Fruit fly (Drosophila melanogaster) whole organism, embryonic: Measurements from ENCODE around the gene klg.

Experiments
- Atf-2 ChIP-seq: fragments of 200-800 bp; sonication (Bioruptor generic); optimal IDR thresholded peaks from 2 replicates; lab custom pipeline; 2016; ENCODE audit warnings: missing biosample characterization, missing genetic modification characterization
- CG10543 ChIP-seq: fragments of 200-800 bp; sonication (Bioruptor generic); optimal IDR thresholded peaks from 3 replicates; lab custom pipeline; 2017; ENCODE audit warnings: missing biosample characterization, mild to moderate bottlenecking, missing genetic modification characterization, moderate library complexity
- CG10959 ChIP-seq: fragments of 200-800 bp; sonication (Bioruptor generic); IDR thresholded peaks from 2 replicates; pipeline ENCODE4 v1.3.6; 2022; ENCODE audit warnings: missing biosample characterization, missing genetic modification characterization
- CG12744 ChIP-seq: fragments of 200-800 bp; sonication (Bioruptor generic); optimal IDR thresholded peaks from 2 replicates; lab custom pipeline; 2016; ENCODE audit warnings: missing biosample characterization, missing genetic modification characterization
- CG14014 ChIP-seq: fragments of 200-800 bp; sonication (Bioruptor generic); IDR thresholded peaks from 2 replicates; pipeline ENCODE4 v1.3.6; 2022; ENCODE audit warnings: missing biosample characterization, missing genetic modification characterization
- CG15011 ChIP-seq: fragments of 200-800 bp; sonication (Bioruptor generic); optimal IDR thresholded peaks from 3 replicates; lab custom pipeline; 2018; ENCODE audit warnings: missing biosample characterization, mild to moderate bottlenecking, missing genetic modification characterization
- CG15269 ChIP-seq: fragments of 200-800 bp; sonication (Bioruptor generic); optimal IDR thresholded peaks from 2 replicates; lab custom pipeline; 2018; ENCODE audit warnings: missing biosample characterization, mild to moderate bottlenecking, missing genetic modification characterization, moderate library complexity
- CG15601 ChIP-seq: fragments of 200-800 bp; sonication (Bioruptor generic); optimal IDR thresholded peaks from 3 replicates; lab custom pipeline; 2019; ENCODE audit warnings: missing biosample characterization, mild to moderate bottlenecking, missing genetic modification characterization, moderate library complexity
- CG1603 ChIP-seq: fragments of 200-800 bp; sonication (Bioruptor generic); optimal IDR thresholded peaks from 2 replicates; lab custom pipeline; 2019; ENCODE audit warnings: missing biosample characterization, mild to moderate bottlenecking, missing genetic modification characterization, moderate library complexity
- CG17612 ChIP-seq: fragments of 200-800 bp; sonication (Bioruptor generic); IDR thresholded peaks from 2 replicates; pipeline ENCODE4 v1.3.6; 2022; ENCODE audit warnings: missing biosample characterization, missing genetic modification characterization
- CG17829 ChIP-seq: fragments of 200-800 bp; optimal IDR thresholded peaks from 2 replicates; lab custom pipeline; 2019; ENCODE audit warnings: missing biosample characterization, mild to moderate bottlenecking, missing genetic modification characterization, moderate library complexity
- CG18619 ChIP-seq: fragments of 200-800 bp; sonication (Bioruptor generic); optimal IDR thresholded peaks from 3 replicates; lab custom pipeline; 2017; ENCODE audit warnings: missing biosample characterization, mild to moderate bottlenecking, missing genetic modification characterization
- CG3065 ChIP-seq: fragments of 200-800 bp; sonication (Bioruptor generic); optimal IDR thresholded peaks from 2 replicates; lab custom pipeline; 2016; ENCODE audit warnings: missing biosample characterization, missing genetic modification characterization
- CG42726 ChIP-seq: fragments of 200-800 bp; sonication (Bioruptor generic); IDR thresholded peaks from 2 replicates; pipeline ENCODE4 v1.3.6; 2022; ENCODE audit warnings: missing biosample characterization, missing genetic modification characterization; ENCODE audit not compliant: partially characterized antibody
- CG4282 ChIP-seq: fragments of 200-800 bp; sonication (Bioruptor generic); optimal IDR thresholded peaks from 2 replicates; lab custom pipeline; 2016; ENCODE audit warnings: missing biosample characterization, missing genetic modification characterization
- CG7372 ChIP-seq: fragments of 200-800 bp; sonication (Bioruptor generic); IDR thresholded peaks from 2 replicates; pipeline ENCODE4 v1.3.6; 2022; ENCODE audit warnings: missing biosample characterization, missing genetic modification characterization
- CG8359 ChIP-seq: fragments of 200-800 bp; sonication (Bioruptor generic); optimal IDR thresholded peaks from 2 replicates; lab custom pipeline; 2017; ENCODE audit warnings: missing biosample characterization, mild to moderate bottlenecking, missing genetic modification characterization, borderline replicate concordance
- CG9727 ChIP-seq: fragments of 200-800 bp; sonication (Bioruptor generic); optimal IDR thresholded peaks from 3 replicates; lab custom pipeline; 2017; ENCODE audit warnings: missing biosample characterization, mild to moderate bottlenecking, missing genetic modification characterization
- CG9817 ChIP-seq: fragments of 200-800 bp; sonication (Bioruptor generic); optimal IDR thresholded peaks from 2 replicates; lab custom pipeline; 2018; ENCODE audit warnings: missing biosample characterization, mild to moderate bottlenecking, missing genetic modification characterization, moderate library complexity
- CG9876 ChIP-seq: fragments of 200-800 bp; sonication (Bioruptor generic); optimal IDR thresholded peaks from 2 replicates; lab custom pipeline; 2016; ENCODE audit warnings: missing biosample characterization, missing genetic modification characterization
- Dip3 ChIP-seq: fragments of 200-800 bp; sonication (Bioruptor generic); optimal IDR thresholded peaks from 3 replicates; lab custom pipeline; 2016; ENCODE audit warnings: missing biosample characterization, missing genetic modification characterization
- Drgx ChIP-seq: fragments of 200-800 bp; sonication (Bioruptor generic); IDR thresholded peaks from 2 replicates; pipeline ENCODE4 v1.3.6; 2022; ENCODE audit warnings: missing biosample characterization, missing genetic modification characterization
- Ets65A ChIP-seq: fragments of 200-800 bp; sonication (Bioruptor generic); peaks from one replicate; lab custom pipeline; 2016; ENCODE audit warnings: missing biosample characterization, missing genetic modification characterization
- Hr39 ChIP-seq: fragments of >200 bp; optimal IDR thresholded peaks from 2 replicates; lab custom pipeline; 2017
- Jarid2 ChIP-seq: fragments of 200-800 bp; sonication (Bioruptor generic); optimal IDR thresholded peaks from 3 replicates; lab custom pipeline; 2017; ENCODE audit warnings: mild to moderate bottlenecking, missing biosample characterization, missing genetic modification reagents, missing genetic modification characterization
- Meics ChIP-seq: fragments of 200-800 bp; sonication (Bioruptor generic); optimal IDR thresholded peaks from 2 replicates; lab custom pipeline; 2017; ENCODE audit warnings: missing biosample characterization, mild to moderate bottlenecking, missing genetic modification characterization
- NFAT ChIP-seq: fragments of 200-800 bp; sonication (Bioruptor generic); IDR thresholded peaks from 2 replicates; pipeline ENCODE4 v1.3.6; 2022; ENCODE audit warnings: missing biosample characterization, missing genetic modification characterization
- NfI ChIP-seq: fragments of 200-800 bp; sonication (Bioruptor generic); optimal IDR thresholded peaks from 3 replicates; lab custom pipeline; 2018; ENCODE audit warnings: missing biosample characterization, mild to moderate bottlenecking, missing genetic modification characterization, moderate library complexity
- Sox102F ChIP-seq: fragments of 200-800 bp; sonication (Bioruptor generic); optimal IDR thresholded peaks from 2 replicates; lab custom pipeline; 2018; ENCODE audit warnings: missing biosample characterization, mild to moderate bottlenecking, missing genetic modification characterization, moderate library complexity
- Ssrp ChIP-seq: fragments of 200-800 bp; sonication (Bioruptor generic); optimal IDR thresholded peaks from 2 replicates; lab custom pipeline; 2018; ENCODE audit warnings: missing biosample characterization, mild to moderate bottlenecking, missing genetic modification characterization, moderate library complexity
- ase ChIP-seq: fragments of 200-800 bp; sonication (Bioruptor generic); IDR thresholded peaks from 3 replicates; pipeline ENCODE4 v1.3.6; 2022; ENCODE audit warnings: missing biosample characterization, missing genetic modification characterization
- bcd ChIP-seq: fragments of 200-800 bp; sonication (Bioruptor generic); optimal IDR thresholded peaks from 2 replicates; lab custom pipeline; 2017; ENCODE audit warnings: missing biosample characterization, mild to moderate bottlenecking, missing genetic modification characterization
- cato ChIP-seq: fragments of 200-800 bp; sonication (Bioruptor generic); optimal IDR thresholded peaks from 2 replicates; lab custom pipeline; 2016; ENCODE audit warnings: missing biosample characterization, missing genetic modification characterization, borderline replicate concordance
- chn ChIP-seq: fragments of 200-800 bp; sonication (Bioruptor generic); optimal IDR thresholded peaks from 2 replicates; lab custom pipeline; 2016; ENCODE audit warnings: missing biosample characterization, missing genetic modification characterization
- eve ChIP-seq, 2 experiments: fragments of >200 bp; optimal IDR thresholded peaks; 2 replicates each; lab custom pipeline; 2017; ENCODE audit warnings: missing biosample characterization in 2 of 2, missing genetic modification characterization in 2 of 2
- hb ChIP-seq: fragments of 200-800 bp; sonication (Bioruptor generic); IDR thresholded peaks from 3 replicates; pipeline ENCODE4 v1.3.6; 2022; ENCODE audit warnings: missing biosample characterization, missing genetic modification characterization; ENCODE audit not compliant: partially characterized antibody
- jumu ChIP-seq: fragments of 200-800 bp; sonication (Bioruptor generic); optimal IDR thresholded peaks from 3 replicates; lab custom pipeline; 2016; ENCODE audit warnings: missing biosample characterization, missing genetic modification characterization
- maf-S ChIP-seq: fragments of 200-800 bp; sonication (Bioruptor generic); optimal IDR thresholded peaks from 2 replicates; lab custom pipeline; 2016; ENCODE audit warnings: missing biosample characterization, missing genetic modification characterization
- mld ChIP-seq: fragments of 200-800 bp; sonication (Bioruptor generic); IDR thresholded peaks from 3 replicates; pipeline ENCODE4 v1.3.6; 2022; ENCODE audit warnings: missing biosample characterization, missing genetic modification characterization; ENCODE audit not compliant: partially characterized antibody
- otp ChIP-seq: fragments of 200-800 bp; sonication (Bioruptor generic); IDR thresholded peaks from 3 replicates; pipeline ENCODE4, ENCODE4 v1.3.6; 2022; ENCODE audit warnings: missing biosample characterization, missing genetic modification characterization
- pfk ChIP-seq: fragments of 200-800 bp; sonication (Bioruptor generic); optimal IDR thresholded peaks from 2 replicates; lab custom pipeline; 2018; ENCODE audit warnings: missing biosample characterization, mild to moderate bottlenecking, missing genetic modification characterization, moderate library complexity
- pho ChIP-seq: fragments of 200-800 bp; sonication (Bioruptor generic); optimal IDR thresholded peaks from 2 replicates; lab custom pipeline; 2016; ENCODE audit warnings: missing biosample characterization, missing genetic modification characterization
- scrt ChIP-seq: fragments of 200-800 bp; sonication (Bioruptor generic); optimal IDR thresholded peaks from 2 replicates; lab custom pipeline; 2018; ENCODE audit warnings: missing biosample characterization, mild to moderate bottlenecking, missing genetic modification characterization, moderate library complexity
- sens ChIP-seq: fragments of 200-800 bp; sonication (Bioruptor generic); peaks from one replicate; lab custom pipeline; 2016; ENCODE audit warnings: missing biosample characterization, missing genetic modification characterization
- sens-2 ChIP-seq: fragments of 200-800 bp; sonication (Bioruptor generic); IDR thresholded peaks from 2 replicates; pipeline ENCODE4 v1.3.6; 2022; ENCODE audit warnings: missing biosample characterization, missing genetic modification characterization
- shn ChIP-seq: fragments of 200-800 bp; sonication (Bioruptor generic); optimal IDR thresholded peaks from 3 replicates; lab custom pipeline; 2016; ENCODE audit warnings: missing biosample characterization, missing genetic modification characterization
- tx ChIP-seq: fragments of 200-800 bp; sonication (Bioruptor generic); optimal IDR thresholded peaks from 2 replicates; lab custom pipeline; 2016; ENCODE audit warnings: missing biosample characterization, missing genetic modification characterization
- unc-4 ChIP-seq: fragments of 200-800 bp; sonication (Bioruptor generic); IDR thresholded peaks from 2 replicates; pipeline ENCODE4 v1.3.6; 2022; ENCODE audit warnings: missing biosample characterization, missing genetic modification characterization; ENCODE audit not compliant: partially characterized antibody
- zen2 ChIP-seq: fragments of 200-800 bp; sonication (Bioruptor generic); IDR thresholded peaks from 3 replicates; pipeline ENCODE4 v1.3.6; 2022; ENCODE audit warnings: missing biosample characterization, missing genetic modification characterization; ENCODE audit not compliant: partially characterized antibody
- zf30C ChIP-seq: fragments of 200-800 bp; sonication (Bioruptor generic); optimal IDR thresholded peaks from 3 replicates; lab custom pipeline; 2018; ENCODE audit warnings: missing biosample characterization, mild to moderate bottlenecking, missing genetic modification characterization
- zfh1 ChIP-seq: fragments of 200-800 bp; sonication (Bioruptor generic); IDR thresholded peaks from 3 replicates; pipeline ENCODE4 v1.3.6; 2022; ENCODE audit warnings: missing biosample characterization, missing genetic modification characterization

Gene klg

DNA sequence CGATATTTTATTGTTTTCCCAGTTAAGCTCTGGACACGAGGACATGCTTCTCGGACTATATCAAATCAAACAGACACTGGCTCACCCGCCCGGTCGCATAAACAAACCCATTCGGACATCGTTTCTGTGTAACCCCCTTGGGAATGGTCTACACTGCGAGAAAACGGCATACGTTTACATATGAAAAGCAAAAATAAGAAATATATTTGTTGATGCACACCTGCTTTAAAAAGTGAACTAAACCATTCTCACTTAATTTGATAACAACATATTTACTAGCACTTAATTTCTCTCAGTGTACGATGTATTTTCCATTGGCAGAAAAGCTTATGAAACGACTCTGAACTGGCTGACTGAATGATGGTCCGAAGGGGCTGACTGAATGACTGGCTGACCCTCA is 37.1 kb upstream of the klg start (continued):
- TF ChIP-seq ase (GFP tag; lab: Robert Waterston, UW) (0 out of 3 replicates have a peak, but pooled peaks have one; percentile 21), zen2 (no peak), tx (GFP tag; lab: Kevin White, UChicago) (peak; percentile 32), CG9727 (peak; percentile 35), bcd (peak; percentile 46), chn (GFP tag; lab: Kevin White, UChicago) (no peak), CG42726 (GFP tag; lab: Robert Waterston, UW) (no peak), CG9817 (peak; percentile 63), CG14014 (GFP tag; lab: Robert Waterston, UW) (peak; percentile 56; the same call in 1 of the 2 replicates), maf-S (GFP tag; lab: Kevin White, UChicago) (no peak), CG15601 (peak; percentile 66), otp (GFP tag; lab: Robert Waterston, UW) (0 out of 3 replicates have a peak, but pooled peaks have one; percentile 54), CG10543 (peak; percentile 31), CG12744 (no peak), Sox102F (GFP tag; lab: Kevin White, UChicago) (peak; percentile 72), sens-2 (GFP tag; lab: Robert Waterston, UW) (peak; percentile 47; the same call in 1 of the 2 replicates), unc-4 (GFP tag; lab: Robert Waterston, UW) (no peak), NfI (peak; percentile 61), Hr39 (no peak), CG4282 (GFP tag; lab: Kevin White, UChicago) (no peak), Jarid2 (no peak), CG8359 (GFP tag; lab: Kevin White, UChicago) (no peak), Drgx (GFP tag; lab: Robert Waterston, UW) (no peak), CG1603 (tag; lab: Kevin White, UChicago) (peak; percentile 79), pfk (GFP tag; lab: Kevin White, UChicago) (no peak), CG18619 (GFP tag; lab: Kevin White, UChicago) (peak; percentile 8), pho (GFP tag; lab: Kevin White, UChicago) (peak; percentile 8), Ets65A (GFP tag; lab: Kevin White, UChicago) (peak; percentile 93), jumu (GFP tag; lab: Kevin White, UChicago) (peak; percentile 40), CG7372 (GFP tag; lab: Robert Waterston, UW) (no peak), CG17829 (peak; percentile 51), CG10959 (0 out of 2 replicates have a peak, but pooled peaks have one; percentile 20), CG17612 (GFP tag; lab: Robert Waterston, UW) (no peak), Ssrp (peak; percentile 56), scrt (GFP tag; lab: Kevin White, UChicago) (peak; percentile 33), zf30C (peak; percentile 19), shn (GFP tag; lab: Kevin White, UChicago) (no peak), Atf-2 (GFP tag; lab: Kevin White, UChicago) (no peak), CG15011 (GFP tag; lab: Kevin White, UChicago) (no peak), CG15269 (tag; lab: Kevin White, UChicago) (peak; percentile 60), eve (GFP tag; optimal IDR thresholded peaks at IDR 0.05; lab: Kevin White, UChicago) (peak in 1 of 2 experiments; percentile 74), mld (GFP tag; lab: Robert Waterston, UW) (no peak), CG9876 (GFP tag; lab: Kevin White, UChicago) (no peak), Dip3 (peak; percentile 28), zfh1 (GFP tag; lab: Robert Waterston, UW) (peak; percentile 63; the same call in 2 of the 3 replicates), sens (GFP tag; lab: Kevin White, UChicago) (peak; percentile 91), Meics (GFP tag; lab: Kevin White, UChicago) (peak; percentile 54), cato (GFP tag; lab: Kevin White, UChicago) (no peak), CG3065 (no peak), hb (GFP tag; lab: Robert Waterston, UW) (no peak), NFAT (GFP tag; lab: Robert Waterston, UW) (no peak)
